Worm (Caenorhabditis elegans) whole organism, midembryonic: ENCODE results near the gene sos-1.

Experiments used
- T22C8.4 ChIP-seq: fragments of 200-800 bp; sonication (Bioruptor generic); IDR thresholded peaks from 2 replicates; pipeline ENCODE4 v1.3.6; 2022; ENCODE audit warnings: missing genetic modification characterization, missing compliant biosample characterization
- cog-1 ChIP-seq: sonication (generic microtip); optimal IDR thresholded peaks from 2 replicates; lab custom pipeline; 2016; ENCODE audit warnings: missing genetic modification characterization, missing compliant biosample characterization
- flt-1 ChIP-seq: fragments of 200-800 bp; sonication (Bioruptor generic); IDR thresholded peaks from 2 replicates; pipeline ENCODE4 v1.3.6; 2022; ENCODE audit warnings: missing genetic modification characterization, missing compliant biosample characterization
- klf-2 ChIP-seq: fragments of 200-800 bp; sonication (Bioruptor generic); conservative IDR thresholded peaks from 2 replicates; pipeline ENCODE4 v1.3.6; 2022; ENCODE audit warnings: missing genetic modification reagents, missing genetic modification characterization, missing compliant biosample characterization
- med-1 ChIP-seq: sonication (generic microtip); optimal IDR thresholded peaks from 2 replicates; lab custom pipeline; 2017; ENCODE audit warnings: missing genetic modification characterization, mild to moderate bottlenecking, missing compliant biosample characterization, antibody characterized with exemption, missing genetic modification reagents; ENCODE audit not compliant: insufficient read depth
- ref-1 ChIP-seq: fragments of 200-800 bp; sonication (Bioruptor generic); conservative IDR thresholded peaks from 2 replicates; pipeline ENCODE4 v1.3.6; 2022; ENCODE audit warnings: missing genetic modification reagents, missing genetic modification characterization, missing compliant biosample characterization
- tab-1 ChIP-seq: fragments of 200-800 bp; sonication (Bioruptor generic); IDR thresholded peaks from 2 replicates; pipeline ENCODE4 v1.3.6; 2022; ENCODE audit warnings: missing genetic modification characterization, missing compliant biosample characterization
- ztf-23 ChIP-seq: fragments of 200-800 bp; sonication (Bioruptor generic); IDR thresholded peaks from 2 replicates; pipeline ENCODE4 v1.3.6; 2022; ENCODE audit warnings: missing genetic modification reagents, missing genetic modification characterization, missing compliant biosample characterization
- ztf-29 ChIP-seq: fragments of 200-800 bp; sonication (Bioruptor generic); IDR thresholded peaks from 2 replicates; pipeline ENCODE4 v1.3.6; 2022; ENCODE audit warnings: missing genetic modification reagents, missing genetic modification characterization, missing compliant biosample characterization

sos-1 gene

ce11 chrV:4501974-4502373 is 47.1 kb downstream of the sos-1 start:
- no peak for TF ChIP-seq ref-1 (GFP tag; lab: Robert Waterston, UW)
- no peak for TF ChIP-seq ztf-29
- TF ChIP-seq T22C8.4 (GFP tag; lab: Robert Waterston, UW) = no peak
- no peak for TF ChIP-seq tab-1 (GFP tag; lab: Robert Waterston, UW)
- TF ChIP-seq klf-2 (GFP tag; lab: Robert Waterston, UW) = no peak
- no peak for TF ChIP-seq ztf-23 (GFP tag; lab: Robert Waterston, UW)
- TF ChIP-seq med-1 (GFP tag; lab: Kevin White, UChicago) = no peak
- no peak for TF ChIP-seq flt-1
- TF ChIP-seq cog-1 (tag; lab: Kevin White, UChicago) = no peak

DNA sequence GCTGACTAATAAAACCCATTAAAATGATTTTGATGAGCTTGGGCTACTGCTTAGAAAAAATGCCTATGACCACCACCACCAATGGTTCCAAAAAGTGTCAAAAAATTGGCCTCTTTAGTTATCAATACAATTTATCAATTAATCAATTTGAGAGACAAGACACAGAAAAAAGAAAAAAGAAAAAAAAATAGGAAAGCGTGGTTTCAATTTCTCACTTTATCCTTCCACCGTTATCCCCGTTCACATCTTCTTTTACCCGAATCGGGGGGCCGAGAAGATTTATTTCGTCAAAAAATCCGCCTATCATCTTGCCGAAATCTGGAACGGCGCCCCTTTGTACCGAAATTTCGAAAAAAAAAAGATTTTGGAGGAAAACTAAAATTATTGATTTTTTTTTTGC is 48.4 kb downstream of the sos-1 start:
- 0 out of 2 replicates have a peak, but pooled peaks have one; percentile 31 for TF ChIP-seq T22C8.4 (GFP tag; lab: Robert Waterston, UW)
- TF ChIP-seq ztf-29 = no peak

ce11 chrV:4499156-4499808 is 49.8 kb downstream of the sos-1 start:
- TF ChIP-seq ztf-23 (GFP tag; lab: Robert Waterston, UW) (peak; percentile 27), klf-2 (GFP tag; lab: Robert Waterston, UW) (no peak), flt-1 (no peak), T22C8.4 (GFP tag; lab: Robert Waterston, UW) (0 out of 2 replicates have a peak, but pooled peaks have one; percentile 28), ztf-29 (no peak)

- TF ChIP-seq ztf-29 = no peak
- TF ChIP-seq T22C8.4 (GFP tag; lab: Robert Waterston, UW) = no peak
- TF ChIP-seq klf-2 (GFP tag; lab: Robert Waterston, UW) = no peak
- no peak for TF ChIP-seq flt-1
- no peak for TF ChIP-seq tab-1 (GFP tag; lab: Robert Waterston, UW)
- no peak for TF ChIP-seq ztf-23 (GFP tag; lab: Robert Waterston, UW)
Measured at ce11 chrV:4497161-4497560, 51.9 kb downstream of the sos-1 start, which contains the start of gene unc-62. unc-62 (plus strand) TSS chrV:4497461.

- TF ChIP-seq med-1 (GFP tag; lab: Kevin White, UChicago) (no peak), T22C8.4 (GFP tag; lab: Robert Waterston, UW) (no peak), ztf-29 (no peak), flt-1 (no peak), ref-1 (GFP tag; lab: Robert Waterston, UW) (no peak), tab-1 (GFP tag; lab: Robert Waterston, UW) (no peak), ztf-23 (GFP tag; lab: Robert Waterston, UW) (no peak), cog-1 (tag; lab: Kevin White, UChicago) (no peak), klf-2 (GFP tag; lab: Robert Waterston, UW) (no peak)
Measured at ce11 chrV:4496104-4496586, 52.9 kb downstream of the sos-1 start.

DNA sequence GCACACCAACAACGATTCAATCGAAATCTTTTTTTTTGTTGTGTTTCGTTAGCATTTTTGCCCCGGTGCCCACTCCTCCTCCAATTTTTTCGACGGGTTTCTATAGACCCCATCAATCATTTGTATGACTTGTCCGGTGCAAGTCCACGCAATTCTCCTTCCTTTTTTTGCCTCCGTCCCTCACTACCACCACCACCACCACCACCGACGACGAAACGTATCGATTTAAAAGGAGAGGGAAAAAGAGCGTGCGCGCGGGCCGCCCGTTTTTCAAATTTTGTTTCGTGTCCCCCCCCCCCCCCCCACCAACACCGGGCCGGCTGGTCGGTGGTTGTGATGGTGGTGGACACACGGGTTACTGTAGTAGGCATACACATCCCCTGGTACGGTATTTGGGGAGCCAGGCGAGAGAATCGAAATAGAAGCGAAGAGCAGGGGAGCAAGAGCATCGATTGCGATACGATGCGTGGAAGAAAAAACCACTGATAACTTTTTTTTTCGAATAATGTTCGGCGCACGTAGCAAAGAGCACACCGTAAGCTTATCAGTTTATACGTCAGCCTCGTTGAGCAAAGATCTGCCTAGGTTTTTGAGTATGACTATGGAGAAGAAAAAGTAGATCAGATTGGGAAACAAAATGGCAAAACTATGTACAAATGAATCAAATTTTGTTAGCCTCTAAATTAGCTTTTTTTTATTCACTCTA is 53.8 kb downstream of the sos-1 start:
- TF ChIP-seq flt-1 (peak; percentile 45; the same call in 1 of the 2 replicates), ztf-29 (no peak), tab-1 (GFP tag; lab: Robert Waterston, UW) (peak; percentile 63; the same call in 1 of the 2 replicates), T22C8.4 (GFP tag; lab: Robert Waterston, UW) (no peak), cog-1 (tag; lab: Kevin White, UChicago) (no peak)

- no peak for TF ChIP-seq ref-1 (GFP tag; lab: Robert Waterston, UW)
- TF ChIP-seq tab-1 (GFP tag; lab: Robert Waterston, UW) = no peak
- no peak for TF ChIP-seq ztf-29
- no peak for TF ChIP-seq med-1 (GFP tag; lab: Kevin White, UChicago)
- TF ChIP-seq klf-2 (GFP tag; lab: Robert Waterston, UW) = no peak
Measured at ce11 chrV:4491273-4492094, 57.6 kb downstream of the sos-1 start.

DNA sequence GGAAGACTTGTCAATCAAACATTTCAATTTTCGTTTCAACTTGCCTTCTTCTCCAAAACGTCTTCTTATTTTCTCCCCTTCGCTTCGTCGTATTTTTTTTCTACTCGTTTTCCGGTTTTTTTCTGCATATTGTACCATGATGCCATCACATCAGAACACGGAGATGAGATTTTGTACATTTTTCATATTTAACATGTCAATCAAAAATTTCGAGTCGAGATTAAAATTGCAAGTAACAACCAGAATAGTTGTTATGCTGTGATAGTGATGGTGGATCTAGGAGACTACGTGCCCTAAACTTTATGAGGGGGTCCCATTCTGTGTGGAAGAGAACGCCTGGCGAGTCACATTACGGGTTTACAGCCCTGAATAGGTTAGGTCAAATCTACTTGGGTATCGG is 59.2 kb downstream of the sos-1 start:
- TF ChIP-seq tab-1 (GFP tag; lab: Robert Waterston, UW) (no peak), T22C8.4 (GFP tag; lab: Robert Waterston, UW) (no peak), flt-1 (no peak)

DNA sequence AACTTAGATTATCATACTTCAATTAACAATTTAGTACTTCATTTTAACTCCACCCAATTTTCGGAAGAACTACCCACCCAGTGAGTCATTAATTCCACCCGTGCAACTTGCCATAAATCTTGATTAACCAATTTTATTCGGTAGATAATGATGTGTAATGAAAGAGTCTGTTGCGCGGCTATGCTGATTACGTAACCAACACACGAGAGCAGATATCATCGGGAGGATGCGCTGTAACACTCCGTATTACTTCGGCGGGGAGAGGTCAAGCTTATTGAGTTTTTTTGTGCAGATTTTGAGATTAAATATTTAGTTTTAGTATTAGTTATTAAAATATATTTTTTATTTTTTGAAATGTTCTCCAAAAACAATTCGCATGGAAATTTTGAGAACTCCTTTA is 60.1 kb downstream of the sos-1 start:
- no peak for TF ChIP-seq med-1 (GFP tag; lab: Kevin White, UChicago)

ce11 chrV:4487888-4488287 is 61.2 kb downstream of the sos-1 start:
- no peak for TF ChIP-seq tab-1 (GFP tag; lab: Robert Waterston, UW)
- TF ChIP-seq T22C8.4 (GFP tag; lab: Robert Waterston, UW) = no peak
- TF ChIP-seq ztf-29 = no peak
- TF ChIP-seq ref-1 (GFP tag; lab: Robert Waterston, UW) = no peak
- TF ChIP-seq flt-1 = no peak
- TF ChIP-seq klf-2 (GFP tag; lab: Robert Waterston, UW) = no peak
- TF ChIP-seq ztf-23 (GFP tag; lab: Robert Waterston, UW) = no peak
